Fruit fly (Drosophila melanogaster): Measurements from ENCODE around the gene chas.

The chas gene

dm6 chrX:17631996-17632612 is 66.4 kb downstream of the chas start, which contains the start of the genes corolla and ND-24 (continued):
- TF ChIP-seq chinmo (GFP tag; IDR thresholded peaks at IDR 0.05; ENCODE audit: partially characterized antibody): no peak
- peak; percentile 6 for TF ChIP-seq en (GFP tag; optimal IDR thresholded peaks at IDR 0.05)
- TF ChIP-seq lov (optimal IDR thresholded peaks at IDR 0.05): no peak
- peak; percentile 69; the same call in 1 of the 3 replicates for TF ChIP-seq lov (GFP tag; IDR thresholded peaks at IDR 0.05)
- TF ChIP-seq CG3407 (GFP tag; optimal IDR thresholded peaks at IDR 0.05): peak; percentile 67
- peak; percentile 80 for TF ChIP-seq CG15601 (tag; optimal IDR thresholded peaks at IDR 0.05)
- peak; percentile 70 for TF ChIP-seq CG18011 (GFP tag; optimal IDR thresholded peaks at IDR 0.05)
- peak; percentile 90 for TF ChIP-seq Sry-δ (GFP tag; optimal IDR thresholded peaks at IDR 0.05)
- TF ChIP-seq CG2129 (GFP tag; IDR thresholded peaks at IDR 0.05; ENCODE audit: partially characterized antibody): peak; percentile 82
- no peak for TF ChIP-seq yki (optimal IDR thresholded peaks at IDR 0.05)
- peak; percentile 76 for TF ChIP-seq Side (GFP tag; optimal IDR thresholded peaks at IDR 0.05)
- TF ChIP-seq CG33557 (GFP tag; optimal IDR thresholded peaks at IDR 0.05): peak; percentile 60
- peak; percentile 75 for TF ChIP-seq Sin3A (optimal IDR thresholded peaks at IDR 0.05)
- TF ChIP-seq CG6765 (GFP tag; optimal IDR thresholded peaks at IDR 0.05): peak; percentile 60
- TF ChIP-seq unc-4 (GFP tag; IDR thresholded peaks at IDR 0.05; ENCODE audit: partially characterized antibody): peak; percentile 92
- peak; percentile 88 for TF ChIP-seq sna (GFP tag; IDR thresholded peaks at IDR 0.05; ENCODE audit: partially characterized antibody)
- peak; percentile 93 for TF ChIP-seq CG30403 (GFP tag; optimal IDR thresholded peaks at IDR 0.05)
- no peak for TF ChIP-seq Deaf1 (tag; optimal IDR thresholded peaks at IDR 0.05)
- no peak for TF ChIP-seq tap (tag; optimal IDR thresholded peaks at IDR 0.05)
- no peak for TF ChIP-seq Dfd (GFP tag; optimal IDR thresholded peaks at IDR 0.05)
- peak; percentile 82 for TF ChIP-seq Bgb (GFP tag; IDR thresholded peaks at IDR 0.05; ENCODE audit: partially characterized antibody)
- TF ChIP-seq exex (tag; optimal IDR thresholded peaks at IDR 0.05): no peak
- peak; percentile 92 for TF ChIP-seq Rfx (GFP tag; IDR thresholded peaks at IDR 0.05)
- TF ChIP-seq ftz-f1 (GFP tag; optimal IDR thresholded peaks at IDR 0.05): peak; percentile 8
- peak; percentile 85 for TF ChIP-seq zfh2 (GFP tag; optimal IDR thresholded peaks at IDR 0.05)
- TF ChIP-seq lilli (GFP tag; optimal IDR thresholded peaks at IDR 0.05): peak; percentile 93
- peak; percentile 59 for TF ChIP-seq HHEX (GFP tag; optimal IDR thresholded peaks at IDR 0.05)
- TF ChIP-seq CG18262 (tag; optimal IDR thresholded peaks at IDR 0.05): peak; percentile 68
- TF ChIP-seq Sox102F (GFP tag; optimal IDR thresholded peaks at IDR 0.05): no peak
- no peak for TF ChIP-seq dati (GFP tag; IDR thresholded peaks at IDR 0.05)
- peak; percentile 87 for TF ChIP-seq CG11247 (GFP tag; IDR thresholded peaks at IDR 0.05)
- TF ChIP-seq Pdp1 (GFP tag; optimal IDR thresholded peaks at IDR 0.05): peak; percentile 86 to 90
- peak; percentile 47 for TF ChIP-seq Elba2 (GFP tag; optimal IDR thresholded peaks at IDR 0.05)
- TF ChIP-seq CG9876 (GFP tag; optimal IDR thresholded peaks at IDR 0.05): peak; percentile 68
- peak; percentile 49; the same call in 1 of the 2 replicates for TF ChIP-seq CG10321 (GFP tag; IDR thresholded peaks at IDR 0.05)
- TF ChIP-seq sc (optimal IDR thresholded peaks at IDR 0.05): no peak
- peak; percentile 58 for TF ChIP-seq sc (GFP tag; optimal IDR thresholded peaks at IDR 0.05)
- peak; percentile 31 for TF ChIP-seq CG7987 (GFP tag; optimal IDR thresholded peaks at IDR 0.05)
- TF ChIP-seq CG15269 (tag; optimal IDR thresholded peaks at IDR 0.05): peak; percentile 78
- no peak for TF ChIP-seq h (optimal IDR thresholded peaks at IDR 0.05)
- TF ChIP-seq Myb (GFP tag; optimal IDR thresholded peaks at IDR 0.05): peak; percentile 65
- TF ChIP-seq CG10366 (GFP tag; IDR thresholded peaks at IDR 0.05): peak; percentile 90
- no peak for TF ChIP-seq CG17568 (GFP tag; optimal IDR thresholded peaks at IDR 0.05)
- TF ChIP-seq pfk (GFP tag; optimal IDR thresholded peaks at IDR 0.05): no peak
- TF ChIP-seq CG7372 (GFP tag; IDR thresholded peaks at IDR 0.05): peak; percentile 75
- no peak for TF ChIP-seq CG15011 (GFP tag; optimal IDR thresholded peaks at IDR 0.05)
- TF ChIP-seq CG6254 (GFP tag; optimal IDR thresholded peaks at IDR 0.05): peak; percentile 17
- peak; percentile 69 for TF ChIP-seq Poxn (GFP tag; IDR thresholded peaks at IDR 0.05)
- peak; percentile 91 for TF ChIP-seq CG32772 (GFP tag; IDR thresholded peaks at IDR 0.05)
- peak; percentile 68 for TF ChIP-seq Sox100B (GFP tag; optimal IDR thresholded peaks at IDR 0.05)
- peak; percentile 64 for TF ChIP-seq kay (GFP tag; optimal IDR thresholded peaks at IDR 0.05)

Data from whole organism, embryonic.